Worm (Caenorhabditis elegans) whole organism, young adult: ENCODE results near the gene ZK930.7.

Source experiments
- B0019.2 ChIP-seq: fragments of 200-800 bp; sonication (Bioruptor generic); conservative IDR thresholded peaks from 2 replicates; pipeline ENCODE4 v1.3.6; 2022; ENCODE audit warnings: missing genetic modification reagents, missing genetic modification characterization, missing compliant biosample characterization
- C06A6.2 ChIP-seq: fragments of 200-800 bp; sonication (Bioruptor generic); conservative IDR thresholded peaks from 2 replicates; pipeline ENCODE4 v1.3.6; 2022; ENCODE audit warnings: missing genetic modification characterization, missing compliant biosample characterization
- C17E4.6 ChIP-seq: fragments of 200-800 bp; sonication (Bioruptor generic); IDR thresholded peaks from 2 replicates; pipeline ENCODE4 v1.3.6; 2022; ENCODE audit warnings: missing genetic modification reagents, missing genetic modification characterization, missing compliant biosample characterization
- F22D6.2 ChIP-seq: sonication (generic microtip); optimal IDR thresholded peaks from 2 replicates; lab custom pipeline; 2016; ENCODE audit warnings: mild to moderate bottlenecking, missing genetic modification characterization, missing compliant biosample characterization
- F23B12.7 ChIP-seq: sonication (generic microtip); optimal IDR thresholded peaks from 2 replicates; lab custom pipeline; 2017; ENCODE audit warnings: missing genetic modification characterization, mild to moderate bottlenecking, missing compliant biosample characterization, antibody characterized with exemption, moderate library complexity; ENCODE audit not compliant: insufficient read depth
- F37B4.10 ChIP-seq: fragments of 200-800 bp; sonication (Bioruptor generic); IDR thresholded peaks from 2 replicates; pipeline ENCODE4 v1.3.6; 2022; ENCODE audit warnings: missing genetic modification characterization, missing compliant biosample characterization
- F52B5.7 ChIP-seq: sonication (generic microtip); optimal IDR thresholded peaks from 2 replicates; lab custom pipeline; 2016; ENCODE audit warnings: mild to moderate bottlenecking, missing genetic modification characterization, missing compliant biosample characterization
- F55B11.4 ChIP-seq: sonication (generic microtip); optimal IDR thresholded peaks from 2 replicates; lab custom pipeline; 2016; ENCODE audit warnings: missing compliant biosample characterization, missing genetic modification characterization, borderline replicate concordance; ENCODE audit not compliant: insufficient read depth
- F57C9.4 ChIP-seq: sonication (generic microtip); optimal IDR thresholded peaks from 2 replicates; lab custom pipeline; 2017; ENCODE audit warnings: mild to moderate bottlenecking, missing genetic modification characterization, missing compliant biosample characterization
- K11D2.4 ChIP-seq: fragments of 200-800 bp; sonication (Bioruptor generic); IDR thresholded peaks from 2 replicates; pipeline ENCODE4 v1.3.6; 2022; ENCODE audit warnings: missing genetic modification reagents, missing genetic modification characterization, missing compliant biosample characterization
- T07F8.4 ChIP-seq: sonication (generic microtip); optimal IDR thresholded peaks from 2 replicates; lab custom pipeline; 2016; ENCODE audit warnings: mild to moderate bottlenecking, missing genetic modification characterization, moderate library complexity, missing compliant biosample characterization
- Y95B8A.8 ChIP-seq: fragments of 200-800 bp; sonication (Bioruptor generic); IDR thresholded peaks from 2 replicates; pipeline ENCODE4 v1.3.6; 2022; ENCODE audit warnings: missing genetic modification reagents, missing genetic modification characterization, missing compliant biosample characterization
- ama-1 ChIP-seq, 3 experiments: fragments of 150-350 bp in 1 of 3; sonication (generic microtip) in 2 of 3; optimal IDR thresholded peaks; 2 replicates each; lab custom pipeline; 2014 to 2018; ENCODE audit warnings: missing biosample characterization in 2 of 3, missing genetic modification characterization in 2 of 3, missing genetic modification reagents in 2 of 3
- atf-7 ChIP-seq: sonication (generic microtip); optimal IDR thresholded peaks from 2 replicates; lab custom pipeline; 2017; ENCODE audit warnings: mild to moderate bottlenecking, missing genetic modification characterization, missing compliant biosample characterization
- attf-3 ChIP-seq: fragments of 200-800 bp; sonication (Bioruptor generic); conservative IDR thresholded peaks from 2 replicates; pipeline ENCODE4 v1.3.6; 2022; ENCODE audit warnings: missing genetic modification reagents, missing genetic modification characterization, missing compliant biosample characterization
- bed-1 ChIP-seq: fragments of 200-800 bp; sonication (Bioruptor generic); IDR thresholded peaks from 2 replicates; pipeline ENCODE4 v1.3.6; 2022; ENCODE audit warnings: missing genetic modification reagents, missing genetic modification characterization, missing compliant biosample characterization
- cebp-1 ChIP-seq, 2 experiments: fragments of 200-800 bp in 1 of 2; sonication (Bioruptor generic) in 1 of 2; sonication (generic microtip) in 1 of 2; IDR thresholded peaks in 1 of 2; optimal IDR thresholded peaks in 1 of 2; 2 replicates each; pipeline versions ENCODE4 v1.3.6 to Lab custom; 2017 to 2022; ENCODE audit warnings: missing compliant biosample characterization in 2 of 2, missing genetic modification characterization in 2 of 2, mild to moderate bottlenecking in 1 of 2, missing genetic modification reagents in 1 of 2, moderate library complexity in 1 of 2
- die-1 ChIP-seq: sonication (generic microtip); optimal IDR thresholded peaks from 2 replicates; lab custom pipeline; 2016; ENCODE audit warnings: missing genotype, mild to moderate bottlenecking, missing genetic modification characterization, missing compliant biosample characterization
- dox-1 ChIP-seq: fragments of 200-800 bp; sonication (Bioruptor generic); IDR thresholded peaks from 2 replicates; pipeline ENCODE4 v1.3.6; 2022; ENCODE audit warnings: missing genetic modification reagents, missing genetic modification characterization, missing compliant biosample characterization
- egrh-3 ChIP-seq: fragments of 200-800 bp; sonication (Bioruptor generic); IDR thresholded peaks from 2 replicates; pipeline ENCODE4 v1.3.6; 2022; ENCODE audit warnings: missing genetic modification reagents, missing genetic modification characterization, missing compliant biosample characterization
- ekl-4 ChIP-seq: fragments of 200-800 bp; sonication (Bioruptor generic); IDR thresholded peaks from 2 replicates; pipeline ENCODE4 v1.3.6; 2022; ENCODE audit warnings: missing genetic modification reagents, missing genetic modification characterization, missing compliant biosample characterization
- hlh-26 ChIP-seq: fragments of 200-800 bp; sonication (Bioruptor generic); conservative IDR thresholded peaks from 2 replicates; pipeline ENCODE4 v1.3.6; 2022; ENCODE audit warnings: missing genetic modification reagents, missing genetic modification characterization, missing compliant biosample characterization
- hmg-1.2 ChIP-seq: fragments of 200-800 bp; sonication (Bioruptor generic); IDR thresholded peaks from 2 replicates; pipeline ENCODE4 v1.3.6; 2022; ENCODE audit warnings: missing genetic modification reagents, missing genetic modification characterization, missing compliant biosample characterization
- let-607 ChIP-seq, 2 experiments: fragments of 200-800 bp in 1 of 2; sonication (Bioruptor generic) in 1 of 2; sonication (generic microtip) in 1 of 2; optimal IDR thresholded peaks; 2 replicates each; lab custom pipeline; 2016 to 2018; ENCODE audit warnings: mild to moderate bottlenecking in 2 of 2, missing compliant biosample characterization in 2 of 2, missing genetic modification characterization in 2 of 2, moderate library complexity in 2 of 2, missing genotype in 1 of 2
- lin-26 ChIP-seq: fragments of 200-800 bp; sonication (Bioruptor generic); IDR thresholded peaks from 2 replicates; pipeline ENCODE4 v1.3.6; 2022; ENCODE audit warnings: missing genetic modification reagents, missing genetic modification characterization, missing compliant biosample characterization
- lin-54 ChIP-seq: fragments of 200-800 bp; sonication (Bioruptor generic); optimal IDR thresholded peaks from 2 replicates; lab custom pipeline; 2018; ENCODE audit warnings: mild to moderate bottlenecking, missing genetic modification characterization, missing compliant biosample characterization
- lsl-1 ChIP-seq: fragments of 200-800 bp; sonication (Bioruptor generic); optimal IDR thresholded peaks from 2 replicates; lab custom pipeline; 2018; ENCODE audit warnings: mild to moderate bottlenecking, missing genetic modification characterization, moderate library complexity, missing compliant biosample characterization
- mel-28 ChIP-seq: sonication (generic microtip); optimal IDR thresholded peaks from 2 replicates; lab custom pipeline; 2016; ENCODE audit warnings: borderline replicate concordance, mild to moderate bottlenecking, missing genetic modification characterization, missing compliant biosample characterization
- nfyb-1 ChIP-seq: fragments of 200-800 bp; sonication (Bioruptor generic); IDR thresholded peaks from 2 replicates; pipeline ENCODE4 v1.3.6; 2022; ENCODE audit warnings: missing genetic modification reagents, missing genetic modification characterization, missing compliant biosample characterization
- nhr-179 ChIP-seq: sonication (generic microtip); optimal IDR thresholded peaks from 2 replicates; lab custom pipeline; 2016; ENCODE audit warnings: mild to moderate bottlenecking, missing genetic modification characterization, missing compliant biosample characterization
- nhr-80 ChIP-seq: sonication (generic microtip); optimal IDR thresholded peaks from 2 replicates; lab custom pipeline; 2016; ENCODE audit warnings: missing genetic modification characterization, missing compliant biosample characterization
- pbrm-1 ChIP-seq: fragments of 200-800 bp; sonication (Bioruptor generic); IDR thresholded peaks from 2 replicates; pipeline ENCODE4 v1.3.6; 2022; ENCODE audit warnings: missing genetic modification reagents, missing genetic modification characterization, missing compliant biosample characterization
- repo-1 ChIP-seq: sonication (generic microtip); optimal IDR thresholded peaks from 2 replicates; lab custom pipeline; 2017; ENCODE audit warnings: mild to moderate bottlenecking, missing genetic modification characterization, missing compliant biosample characterization
- sdz-38 ChIP-seq: sonication (generic microtip); optimal IDR thresholded peaks from 2 replicates; lab custom pipeline; 2016; ENCODE audit warnings: missing genotype, missing genetic modification characterization, missing compliant biosample characterization
- snpc-1.3 ChIP-seq: sonication (generic microtip); optimal IDR thresholded peaks from 2 replicates; lab custom pipeline; 2017; ENCODE audit warnings: missing genetic modification characterization, mild to moderate bottlenecking, missing compliant biosample characterization, antibody characterized with exemption, moderate library complexity, missing genotype, missing genetic modification reagents; ENCODE audit not compliant: insufficient read depth
- snpc-4 ChIP-seq, 5 experiments: fragments of 150-350 bp in 1 of 5; sonication (generic microtip) in 4 of 5; optimal IDR thresholded peaks; 2 replicates each; lab custom pipeline; 2014 to 2018; ENCODE audit warnings: missing genetic modification characterization in 5 of 5, missing biosample characterization in 3 of 5, antibody characterized with exemption in 2 of 5, mild to moderate bottlenecking in 2 of 5, missing compliant biosample characterization in 2 of 5, missing genotype in 2 of 5, moderate library complexity in 2 of 5, missing genetic modification reagents in 1 of 5
- somi-1 ChIP-seq: fragments of 200-800 bp; sonication (Bioruptor generic); optimal IDR thresholded peaks from 2 replicates; lab custom pipeline; 2018; ENCODE audit warnings: mild to moderate bottlenecking, missing genetic modification characterization, missing compliant biosample characterization
- tbp1 ChIP-seq: fragments of 200-800 bp; sonication (Bioruptor generic); optimal IDR thresholded peaks from 2 replicates; lab custom pipeline; 2018; ENCODE audit warnings: mild to moderate bottlenecking, missing genetic modification characterization, missing compliant biosample characterization
- unc-62 ChIP-seq: fragments of 150-350 bp; optimal IDR thresholded peaks from 2 replicates; lab custom pipeline; 2014; ENCODE audit warnings: missing biosample characterization, missing genetic modification reagents, missing genetic modification characterization
- zfh-2 ChIP-seq: fragments of 200-800 bp; sonication (Bioruptor generic); conservative IDR thresholded peaks from 2 replicates; pipeline ENCODE4 v1.3.6; 2022; ENCODE audit warnings: missing genetic modification reagents, missing genetic modification characterization, missing compliant biosample characterization
- zim-3 ChIP-seq: sonication (generic microtip); optimal IDR thresholded peaks from 2 replicates; lab custom pipeline; 2017; ENCODE audit warnings: mild to moderate bottlenecking, missing genetic modification characterization, moderate library complexity, missing compliant biosample characterization
- ztf-28 ChIP-seq: fragments of 200-800 bp; sonication (Bioruptor generic); IDR thresholded peaks from 2 replicates; pipeline ENCODE4 v1.3.6; 2022; ENCODE audit warnings: missing genetic modification reagents, missing genetic modification characterization, missing compliant biosample characterization
- ztf-3 ChIP-seq: fragments of 200-800 bp; sonication (Bioruptor generic); optimal IDR thresholded peaks from 2 replicates; lab custom pipeline; 2018; ENCODE audit warnings: mild to moderate bottlenecking, missing genetic modification characterization, missing compliant biosample characterization
- ztf-6 ChIP-seq: fragments of 200-800 bp; sonication (Bioruptor generic); IDR thresholded peaks from 2 replicates; pipeline ENCODE4 v1.3.6; 2022; ENCODE audit warnings: missing genetic modification reagents, missing genetic modification characterization, missing compliant biosample characterization

Gene ZK930.7

ce11 chrII:11916555-11916941, 2.1 kb downstream of the ZK930.7 start:
- TF ChIP-seq lin-26 (GFP tag; lab: Robert Waterston, UW) (peak; percentile 65), pbrm-1 (peak; percentile 47; the same call in 1 of the 2 replicates), hmg-1.2 (GFP tag; lab: Robert Waterston, UW) (0 out of 2 replicates have a peak, but pooled peaks have one; percentile 24), mel-28 (no peak), K11D2.4 (no peak), lsl-1 (peak; percentile 43), bed-1 (GFP tag; lab: Robert Waterston, UW) (no peak), snpc-4 (GFP tag; optimal IDR thresholded peaks at IDR 0.05; lab: Kevin White, UChicago) (no peak), snpc-4 (tag; optimal IDR thresholded peaks at IDR 0.05; lab: Kevin White, UChicago) (no peak), ama-1 (optimal IDR thresholded peaks at IDR 0.05; lab: Kevin White, UChicago) (no peak), ama-1 (GFP tag; optimal IDR thresholded peaks at IDR 0.05; lab: Kevin White, UChicago) (no peak), dox-1 (GFP tag; lab: Robert Waterston, UW) (0 out of 2 replicates have a peak, but pooled peaks have one; percentile 15), somi-1 (GFP tag; lab: Kevin White, UChicago) (no peak), attf-3 (no peak), F22D6.2 (tag; lab: Kevin White, UChicago) (no peak), lin-54 (peak; percentile 12), die-1 (tag; lab: Kevin White, UChicago) (peak; percentile 27), T07F8.4 (tag; lab: Kevin White, UChicago) (peak; percentile 27), B0019.2 (GFP tag; lab: Robert Waterston, UW) (no peak)

- no peak for TF ChIP-seq hmg-1.2 (GFP tag; lab: Robert Waterston, UW)
- TF ChIP-seq ztf-3 (GFP tag; lab: Kevin White, UChicago) = no peak
- peak; percentile 63; the same call in 1 of the 2 replicates for TF ChIP-seq F37B4.10 (GFP tag; lab: Robert Waterston, UW)
- peak; percentile 33; the same call in 1 of the 2 replicates for TF ChIP-seq egrh-3 (GFP tag; lab: Robert Waterston, UW)
- 0 out of 2 replicates have a peak, but pooled peaks have one; percentile 19 for TF ChIP-seq K11D2.4
- TF ChIP-seq ekl-4 (GFP tag; lab: Robert Waterston, UW) = no peak
- no peak for TF ChIP-seq F52B5.7 (tag; lab: Kevin White, UChicago)
- TF ChIP-seq zfh-2 (GFP tag; lab: Robert Waterston, UW) = peak; percentile 79
- TF ChIP-seq repo-1 (tag; lab: Kevin White, UChicago) = peak; percentile 12
- TF ChIP-seq let-607 (tag; optimal IDR thresholded peaks at IDR 0.05; lab: Kevin White, UChicago) = peak in 1 of 2 experiments; percentile 17
- TF ChIP-seq nhr-179 (tag; lab: Kevin White, UChicago) = no peak
- TF ChIP-seq, all 124 proteins: peak for 6
These were observed 2.5 kb downstream of the ZK930.7 start for ce11 chrII:11916945-11917344.

DNA sequence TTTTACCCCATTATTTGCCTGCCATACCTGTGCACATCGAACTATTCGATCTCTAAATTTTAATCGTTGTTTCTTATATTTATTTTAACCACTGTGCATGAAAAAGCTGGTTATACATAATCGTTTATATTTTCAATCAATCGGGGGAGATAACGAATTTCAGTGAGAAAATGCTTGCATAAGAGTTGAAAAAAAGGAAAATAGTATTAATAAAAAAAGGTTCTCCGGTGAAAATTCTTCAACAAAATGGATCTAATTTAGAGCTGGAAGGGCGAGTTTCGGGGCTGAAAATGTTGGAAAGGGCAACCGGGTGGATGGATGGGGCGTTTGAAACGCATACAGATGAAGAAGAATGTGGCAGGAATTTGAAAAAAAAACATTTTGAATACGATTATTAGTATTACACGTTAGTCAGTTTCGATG, 3.1 kb downstream of the ZK930.7 start:
- TF ChIP-seq K11D2.4 (no peak), hmg-1.2 (GFP tag; lab: Robert Waterston, UW) (peak; percentile 51), F55B11.4 (tag; lab: Kevin White, UChicago) (no peak), cebp-1 (GFP tag; IDR thresholded peaks at IDR 0.05; lab: Robert Waterston, UW) (no peak), cebp-1 (tag; optimal IDR thresholded peaks at IDR 0.05; lab: Kevin White, UChicago) (peak; percentile 72), Y95B8A.8 (GFP tag; lab: Robert Waterston, UW) (peak; percentile 92), C17E4.6 (GFP tag; lab: Robert Waterston, UW) (peak; percentile 73), atf-7 (tag; lab: Kevin White, UChicago) (peak; percentile 55), hlh-26 (GFP tag; lab: Robert Waterston, UW) (no peak), tbp1 (GFP tag; lab: Kevin White, UChicago) (peak; percentile 60), unc-62 (no peak), ztf-6 (GFP tag; lab: Robert Waterston, UW) (no peak), F23B12.7 (no peak), C06A6.2 (GFP tag; lab: Robert Waterston, UW) (no peak), zim-3 (tag; lab: Kevin White, UChicago) (peak; percentile 52), F57C9.4 (tag; lab: Kevin White, UChicago) (no peak), sdz-38 (tag; lab: Kevin White, UChicago) (no peak), nfyb-1 (peak; percentile 61; the same call in 1 of the 2 replicates), die-1 (tag; lab: Kevin White, UChicago) (peak; percentile 57), snpc-1.3 (peak; percentile 90), ztf-28 (GFP tag; lab: Robert Waterston, UW) (no peak), nhr-80 (tag; lab: Kevin White, UChicago) (no peak)
